Fruit fly (Drosophila melanogaster): ENCODE measurements around the gene Orc5.

Orc5 gene

dm6 chr2L:13833058-13833457 is 3.4 kb downstream of the Orc5 start, which contains the start of the genes GatC, PolG2 and Polr2C (continued):
- TF ChIP-seq CoRest (tag; optimal IDR thresholded peaks at IDR 0.05) (peak; percentile 56), CG18599 (GFP tag; optimal IDR thresholded peaks at IDR 0.05) (no peak), CG6689 (GFP tag; IDR thresholded peaks at IDR 0.05) (0 out of 2 replicates have a peak, but pooled peaks have one; percentile 6), pita (GFP tag; optimal IDR thresholded peaks at IDR 0.05) (no peak), CG3281 (GFP tag; optimal IDR thresholded peaks at IDR 0.05) (no peak), Aef1 (GFP tag; IDR thresholded peaks at IDR 0.05) (no peak), CG4617 (GFP tag; optimal IDR thresholded peaks at IDR 0.05; ENCODE audit: borderline replicate concordance) (peak; percentile 94), unc-4 (GFP tag; IDR thresholded peaks at IDR 0.05; ENCODE audit: partially characterized antibody) (peak; percentile 81), klu (GFP tag; IDR thresholded peaks at IDR 0.05) (no peak), CG3726 (GFP tag; IDR thresholded peaks at IDR 0.05) (no peak), Eip74EF (GFP tag; optimal IDR thresholded peaks at IDR 0.05) (no peak), CG17612 (GFP tag; IDR thresholded peaks at IDR 0.05) (no peak), Dad (GFP tag; optimal IDR thresholded peaks at IDR 0.05) (no peak), MBD-R2 (GFP tag; IDR thresholded peaks at IDR 0.05) (peak; percentile 82), yki (optimal IDR thresholded peaks at IDR 0.05) (no peak), NFAT (GFP tag; IDR thresholded peaks at IDR 0.05) (no peak), CG6765 (GFP tag; optimal IDR thresholded peaks at IDR 0.05) (no peak), Side (GFP tag; optimal IDR thresholded peaks at IDR 0.05) (peak; percentile 26), CG17568 (GFP tag; optimal IDR thresholded peaks at IDR 0.05) (no peak), CG9609 (GFP tag; optimal IDR thresholded peaks at IDR 0.05) (peak; percentile 51), CG6254 (GFP tag; optimal IDR thresholded peaks at IDR 0.05) (no peak)

- TF ChIP-seq slbo (GFP tag; IDR thresholded peaks at IDR 0.05) (peak; percentile 100), MESR4 (GFP tag; optimal IDR thresholded peaks at IDR 0.05) (peak; percentile 99), CG1832 (GFP tag; optimal IDR thresholded peaks at IDR 0.05) (no peak), Fer3 (tag; optimal IDR thresholded peaks at IDR 0.05) (peak; percentile 100), seq (GFP tag; IDR thresholded peaks at IDR 0.05) (peak; percentile 100), CG33213 (GFP tag; optimal IDR thresholded peaks at IDR 0.05) (peak; percentile 100), CG2889 (GFP tag; IDR thresholded peaks at IDR 0.05) (peak; percentile 100), cwo (GFP tag; optimal IDR thresholded peaks at IDR 0.05) (peak; percentile 99), CG11247 (GFP tag; IDR thresholded peaks at IDR 0.05) (peak; percentile 100), Dip2 (GFP tag; IDR thresholded peaks at IDR 0.05) (peak; percentile 85), CG4282 (GFP tag; optimal IDR thresholded peaks at IDR 0.05) (peak; percentile 99), CG18262 (tag; optimal IDR thresholded peaks at IDR 0.05) (peak; percentile 100), CG8290 (GFP tag; optimal IDR thresholded peaks at IDR 0.05) (peak; percentile 99), CG8290 (tag; optimal IDR thresholded peaks at IDR 0.05) (peak; percentile 98 to 100), Nf-YC (tag; optimal IDR thresholded peaks at IDR 0.05) (peak; percentile 94), CG6854 (GFP tag; optimal IDR thresholded peaks at IDR 0.05) (peak; percentile 100), CG18476 (GFP tag; optimal IDR thresholded peaks at IDR 0.05) (peak; percentile 99), Dref (GFP tag; IDR thresholded peaks at IDR 0.05) (peak; percentile 70), gsb-n (tag; optimal IDR thresholded peaks at IDR 0.05) (peak; percentile 100), insv (GFP tag; optimal IDR thresholded peaks at IDR 0.05) (peak; percentile 73 to 89), vnd (GFP tag; IDR thresholded peaks at IDR 0.05; ENCODE audit: partially characterized antibody) (peak; percentile 85), CG18619 (GFP tag; optimal IDR thresholded peaks at IDR 0.05) (peak; percentile 100), cad (GFP tag; optimal IDR thresholded peaks at IDR 0.05) (no peak), ase (GFP tag; IDR thresholded peaks at IDR 0.05) (peak; percentile 100), pros (GFP tag; optimal IDR thresholded peaks at IDR 0.05) (peak; percentile 80), pum (GFP tag; optimal IDR thresholded peaks at IDR 0.05) (peak; percentile 100), Lpt (GFP tag; optimal IDR thresholded peaks at IDR 0.05) (no peak), abd-A (tag; optimal IDR thresholded peaks at IDR 0.05) (no peak), ab (GFP tag; optimal IDR thresholded peaks at IDR 0.05) (peak; percentile 99)
Observed at dm6 chr2L:13835002-13835910, 5.6 kb downstream of the Orc5 start, which contains the start of the genes mRpS23 and CenG1A. Gene mRpS23, minus strand, starts transcription at chr2L:13835072. Gene CenG1A, plus strand, starts transcription at chr2L:13835564.

All from whole organism, embryonic.